Fruit fly (Drosophila melanogaster) whole organism, embryonic: ENCODE measurements around the gene CG17801.

Experiments used
- CG11560 ChIP-seq: fragments of 200-800 bp; sonication (Bioruptor generic); IDR thresholded peaks from 3 replicates; pipeline ENCODE4 v1.3.6; 2022; ENCODE audit warnings: missing biosample characterization, missing genetic modification characterization
- CG11723 ChIP-seq: fragments of 200-800 bp; sonication (Bioruptor generic); optimal IDR thresholded peaks from 2 replicates; lab custom pipeline; 2017; ENCODE audit warnings: missing biosample characterization, mild to moderate bottlenecking, missing genetic modification characterization
- CG15011 ChIP-seq: fragments of 200-800 bp; sonication (Bioruptor generic); optimal IDR thresholded peaks from 3 replicates; lab custom pipeline; 2018; ENCODE audit warnings: missing biosample characterization, mild to moderate bottlenecking, missing genetic modification characterization
- CG17568 ChIP-seq: fragments of 200-800 bp; sonication (Bioruptor generic); optimal IDR thresholded peaks from 2 replicates; lab custom pipeline; 2018; ENCODE audit warnings: missing biosample characterization, mild to moderate bottlenecking, missing genetic modification characterization, moderate library complexity
- CG17829 ChIP-seq: fragments of 200-800 bp; optimal IDR thresholded peaks from 2 replicates; lab custom pipeline; 2019; ENCODE audit warnings: missing biosample characterization, mild to moderate bottlenecking, missing genetic modification characterization, moderate library complexity
- CG2120 ChIP-seq: fragments of 200-800 bp; sonication (Bioruptor generic); optimal IDR thresholded peaks from 3 replicates; lab custom pipeline; 2016; ENCODE audit warnings: missing biosample characterization, missing genetic modification characterization
- CG2202 ChIP-seq: fragments of 200-800 bp; sonication (Bioruptor generic); optimal IDR thresholded peaks from 2 replicates; lab custom pipeline; 2018; ENCODE audit warnings: missing biosample characterization, mild to moderate bottlenecking, missing genetic modification characterization
- CG30403 ChIP-seq: fragments of 200-800 bp; sonication (Bioruptor generic); optimal IDR thresholded peaks from 3 replicates; lab custom pipeline; 2016; ENCODE audit warnings: missing biosample characterization, missing genetic modification characterization
- CG31388 ChIP-seq: fragments of 200-800 bp; sonication (Bioruptor generic); optimal IDR thresholded peaks from 2 replicates; lab custom pipeline; 2016; ENCODE audit warnings: missing biosample characterization, missing genetic modification characterization
- CG3163 ChIP-seq: fragments of 200-800 bp; sonication (Bioruptor generic); optimal IDR thresholded peaks from 3 replicates; lab custom pipeline; 2016; ENCODE audit warnings: missing biosample characterization, missing genetic modification characterization
- CG43689 ChIP-seq: fragments of 200-800 bp; sonication (Bioruptor generic); IDR thresholded peaks from 2 replicates; pipeline ENCODE4 v1.3.6; 2022; ENCODE audit warnings: missing biosample characterization, missing genetic modification characterization
- CG4730 ChIP-seq: fragments of 200-800 bp; sonication (Bioruptor generic); IDR thresholded peaks from 2 replicates; pipeline ENCODE4 v1.3.6; 2022; ENCODE audit warnings: missing biosample characterization, missing genetic modification characterization
- CG5180 ChIP-seq: fragments of 200-800 bp; sonication (Bioruptor generic); optimal IDR thresholded peaks from 3 replicates; lab custom pipeline; 2017; ENCODE audit warnings: missing biosample characterization, missing genetic modification characterization, mild to moderate bottlenecking, moderate library complexity, missing genetic modification reagents
- CG6854 ChIP-seq: fragments of 200-800 bp; sonication (Bioruptor generic); optimal IDR thresholded peaks from 3 replicates; lab custom pipeline; 2017; ENCODE audit warnings: missing biosample characterization, mild to moderate bottlenecking, missing genetic modification characterization
- CG7556 ChIP-seq: fragments of 200-800 bp; sonication (Bioruptor generic); optimal IDR thresholded peaks from 2 replicates; lab custom pipeline; 2017; ENCODE audit warnings: missing biosample characterization, mild to moderate bottlenecking, missing genetic modification characterization
- CG7786 ChIP-seq: fragments of 200-800 bp; sonication (Bioruptor generic); optimal IDR thresholded peaks from 2 replicates; lab custom pipeline; 2016; ENCODE audit warnings: missing biosample characterization, missing genetic modification characterization
- CG8478 ChIP-seq: fragments of >200 bp; optimal IDR thresholded peaks from 2 replicates; lab custom pipeline; 2018
- CG8924 ChIP-seq: fragments of 200-800 bp; optimal IDR thresholded peaks from 3 replicates; lab custom pipeline; 2019; ENCODE audit warnings: missing biosample characterization, mild to moderate bottlenecking, missing genetic modification characterization, moderate library complexity
- CG9215 ChIP-seq: fragments of 200-800 bp; sonication (Bioruptor generic); IDR thresholded peaks from 2 replicates; pipeline ENCODE4 v1.3.6; 2022; ENCODE audit warnings: missing biosample characterization, missing genetic modification characterization
- CG9609 ChIP-seq: fragments of 200-800 bp; sonication (Bioruptor generic); optimal IDR thresholded peaks from 3 replicates; lab custom pipeline; 2016; ENCODE audit warnings: missing biosample characterization, missing genetic modification characterization
- CG9876 ChIP-seq: fragments of 200-800 bp; sonication (Bioruptor generic); optimal IDR thresholded peaks from 2 replicates; lab custom pipeline; 2016; ENCODE audit warnings: missing biosample characterization, missing genetic modification characterization
- CHES-1-like ChIP-seq: fragments of 200-800 bp; sonication (Bioruptor generic); optimal IDR thresholded peaks from 2 replicates; lab custom pipeline; 2016; ENCODE audit warnings: missing biosample characterization, missing genetic modification characterization
- D19B ChIP-seq: fragments of 200-800 bp; sonication (Bioruptor generic); optimal IDR thresholded peaks from 2 replicates; lab custom pipeline; 2017; ENCODE audit warnings: missing biosample characterization, mild to moderate bottlenecking, missing genetic modification characterization
- Dbx ChIP-seq: fragments of 200-800 bp; sonication (Bioruptor generic); IDR thresholded peaks from 3 replicates; pipeline ENCODE4 v1.3.6; 2022; ENCODE audit warnings: missing biosample characterization, missing genetic modification characterization
- E2f1 ChIP-seq: fragments of 200-800 bp; sonication (Bioruptor generic); IDR thresholded peaks from 2 replicates; pipeline ENCODE4 v1.3.6; 2022; ENCODE audit warnings: missing biosample characterization, missing genetic modification characterization
- E2f2 ChIP-seq: fragments of 200-800 bp; sonication (Bioruptor generic); IDR thresholded peaks from 2 replicates; pipeline ENCODE4 v1.3.6; 2022; ENCODE audit warnings: missing biosample characterization, missing genetic modification characterization
- Hmr ChIP-seq: fragments of 200-800 bp; sonication (Bioruptor generic); optimal IDR thresholded peaks from 3 replicates; lab custom pipeline; 2017; ENCODE audit warnings: mild to moderate bottlenecking, missing biosample characterization, missing genetic modification reagents, missing genetic modification characterization
- Hr3 ChIP-seq: fragments of 200-800 bp; sonication (Bioruptor generic); optimal IDR thresholded peaks from 3 replicates; lab custom pipeline; 2016; ENCODE audit warnings: missing biosample characterization, missing genetic modification characterization
- Hr51 ChIP-seq, 2 experiments: fragments of 200-800 bp; sonication (Bioruptor generic); optimal IDR thresholded peaks; 2 replicates in 1 of 2; 3 replicates in 1 of 2; lab custom pipeline; 2016 to 2018; ENCODE audit warnings: missing biosample characterization in 2 of 2, missing genetic modification characterization in 2 of 2, mild to moderate bottlenecking in 1 of 2, moderate library complexity in 1 of 2
- Hr78 ChIP-seq, 2 experiments: fragments of 200-800 bp in 1 of 2; fragments of >200 bp in 1 of 2; sonication (Bioruptor generic) in 1 of 2; optimal IDR thresholded peaks; 2 replicates each; lab custom pipeline; 2017 to 2019; ENCODE audit warnings: missing biosample characterization in 2 of 2, missing genetic modification characterization in 2 of 2, mild to moderate bottlenecking in 1 of 2, moderate library complexity in 1 of 2
- MBD-R2 ChIP-seq: fragments of 200-800 bp; sonication (Bioruptor generic); IDR thresholded peaks from 2 replicates; pipeline ENCODE4 v1.3.6; 2022; ENCODE audit warnings: missing biosample characterization, missing genetic modification characterization
- MESR4 ChIP-seq: fragments of 200-800 bp; sonication (Bioruptor generic); optimal IDR thresholded peaks from 2 replicates; lab custom pipeline; 2018; ENCODE audit warnings: missing biosample characterization, mild to moderate bottlenecking, missing genetic modification characterization, moderate library complexity
- Med ChIP-seq: fragments of 200-800 bp; sonication (Bioruptor generic); peaks from one replicate; lab custom pipeline; 2016; ENCODE audit warnings: missing biosample characterization, missing genetic modification characterization, mild to moderate bottlenecking, inconsistent platforms, moderate library complexity
- Nf-YC ChIP-seq: fragments of 200-800 bp; optimal IDR thresholded peaks from 3 replicates; lab custom pipeline; 2019; ENCODE audit warnings: missing biosample characterization, mild to moderate bottlenecking, missing genetic modification characterization, moderate library complexity
- Optix ChIP-seq: fragments of 200-800 bp; sonication (Bioruptor generic); IDR thresholded peaks from 3 replicates; pipeline ENCODE4 v1.3.6; 2022; ENCODE audit warnings: missing biosample characterization, missing genetic modification characterization
- Scr ChIP-seq: fragments of 200-800 bp; sonication (Bioruptor generic); IDR thresholded peaks from 2 replicates; pipeline ENCODE4 v1.3.6; 2022; ENCODE audit warnings: missing biosample characterization, missing genetic modification characterization; ENCODE audit not compliant: partially characterized antibody
- Six4 ChIP-seq: fragments of 200-800 bp; sonication (Bioruptor generic); optimal IDR thresholded peaks from 2 replicates; lab custom pipeline; 2016; ENCODE audit warnings: missing biosample characterization, missing genetic modification characterization
- Usf ChIP-seq: fragments of 200-800 bp; sonication (Bioruptor generic); optimal IDR thresholded peaks from 2 replicates; lab custom pipeline; 2017; ENCODE audit warnings: missing genotype, missing biosample characterization, missing genetic modification characterization
- Xrp1 ChIP-seq: fragments of 200-800 bp; sonication (Bioruptor generic); IDR thresholded peaks from 2 replicates; pipeline ENCODE4 v1.3.6; 2022; ENCODE audit warnings: missing biosample characterization, missing genetic modification characterization
- al ChIP-seq: fragments of 200-800 bp; sonication (Bioruptor generic); IDR thresholded peaks from 2 replicates; pipeline ENCODE4 v1.3.6; 2022; ENCODE audit warnings: missing biosample characterization, missing genetic modification characterization
- az2 ChIP-seq: fragments of 200-800 bp; sonication (Bioruptor generic); optimal IDR thresholded peaks from 3 replicates; lab custom pipeline; 2016; ENCODE audit warnings: missing biosample characterization, missing genetic modification characterization
- bcd ChIP-seq: fragments of 200-800 bp; sonication (Bioruptor generic); optimal IDR thresholded peaks from 2 replicates; lab custom pipeline; 2017; ENCODE audit warnings: missing biosample characterization, mild to moderate bottlenecking, missing genetic modification characterization
- ftz-f1 ChIP-seq: fragments of 200-800 bp; sonication (Bioruptor generic); optimal IDR thresholded peaks from 2 replicates; lab custom pipeline; 2016; ENCODE audit warnings: missing biosample characterization, missing genetic modification characterization
- hbn ChIP-seq: fragments of 200-800 bp; sonication (Bioruptor generic); IDR thresholded peaks from 2 replicates; pipeline ENCODE4 v1.3.6; 2022; ENCODE audit warnings: missing biosample characterization, missing genetic modification characterization; ENCODE audit not compliant: partially characterized antibody
- ind ChIP-seq: fragments of 200-800 bp; sonication (Bioruptor generic); optimal IDR thresholded peaks from 3 replicates; lab custom pipeline; 2016; ENCODE audit warnings: missing biosample characterization, missing genetic modification characterization
- mam ChIP-seq: fragments of 200-800 bp; sonication (Bioruptor generic); optimal IDR thresholded peaks from 3 replicates; lab custom pipeline; 2016; ENCODE audit warnings: missing biosample characterization, missing genetic modification characterization
- mirr ChIP-seq: fragments of 200-800 bp; sonication (Bioruptor generic); optimal IDR thresholded peaks from 3 replicates; lab custom pipeline; 2018; ENCODE audit warnings: missing biosample characterization, mild to moderate bottlenecking, missing genetic modification characterization
- pfk ChIP-seq: fragments of 200-800 bp; sonication (Bioruptor generic); optimal IDR thresholded peaks from 2 replicates; lab custom pipeline; 2018; ENCODE audit warnings: missing biosample characterization, mild to moderate bottlenecking, missing genetic modification characterization, moderate library complexity
- toy ChIP-seq: fragments of 200-800 bp; sonication (Bioruptor generic); IDR thresholded peaks from 2 replicates; pipeline ENCODE4 v1.3.6; 2022; ENCODE audit warnings: missing biosample characterization, missing genetic modification characterization
- usp ChIP-seq: fragments of >200 bp; optimal IDR thresholded peaks from 2 replicates; lab custom pipeline; 2017; ENCODE audit warnings: missing biosample characterization, missing genetic modification characterization
- zen ChIP-seq: fragments of 200-800 bp; sonication (Bioruptor generic); optimal IDR thresholded peaks from 3 replicates; lab custom pipeline; 2018; ENCODE audit warnings: missing biosample characterization, mild to moderate bottlenecking, missing genetic modification characterization, moderate library complexity

Gene CG17801

dm6 chr3R:17781371-17781770 lies 25.5 kb downstream of the CG17801 start (continued):
- peak; percentile 87 for TF ChIP-seq Nf-YC (tag; lab: Kevin White, UChicago)
- TF ChIP-seq Hmr (GFP tag; lab: Kevin White, UChicago) = peak; percentile 81
- TF ChIP-seq E2f2 (GFP tag; lab: Robert Waterston, UW) = peak; percentile 49
- peak; percentile 65 for TF ChIP-seq MBD-R2 (GFP tag; lab: Robert Waterston, UW)
- TF ChIP-seq CHES-1-like (GFP tag; lab: Kevin White, UChicago) = peak; percentile 63
- 0 out of 3 replicates have a peak, but pooled peaks have one; percentile 43 for TF ChIP-seq Optix (GFP tag; lab: Robert Waterston, UW)
- TF ChIP-seq CG2120 (GFP tag; lab: Kevin White, UChicago) = peak; percentile 86
- TF ChIP-seq mirr = peak; percentile 83
- TF ChIP-seq toy = peak; percentile 48; the same call in 1 of the 2 replicates
- TF ChIP-seq CG43689 = peak; percentile 65
- peak; percentile 66 for TF ChIP-seq Hr3
- TF ChIP-seq CG17829 (tag; lab: Kevin White, UChicago) = peak; percentile 85
- peak; percentile 31 for TF ChIP-seq D19B (GFP tag; lab: Kevin White, UChicago)
- peak; percentile 86 for TF ChIP-seq CG4730
- TF ChIP-seq CG9876 (GFP tag; lab: Kevin White, UChicago) = peak; percentile 17
- TF ChIP-seq Dbx (GFP tag; lab: Robert Waterston, UW) = peak; percentile 88
- peak; percentile 70 for TF ChIP-seq az2 (GFP tag; lab: Kevin White, UChicago)
- peak; percentile 86 for TF ChIP-seq E2f1 (GFP tag; lab: Robert Waterston, UW)
- TF ChIP-seq bcd (GFP tag; lab: Kevin White, UChicago) = peak; percentile 61
- TF ChIP-seq ind = peak; percentile 84
- TF ChIP-seq CG3163 = no peak
- peak; percentile 43 for TF ChIP-seq CG15011 (GFP tag; lab: Kevin White, UChicago)
- TF ChIP-seq CG7556 = peak; percentile 77
- no peak for TF ChIP-seq ftz-f1 (GFP tag; lab: Kevin White, UChicago)
- peak; percentile 64 for TF ChIP-seq CG11560 (tag; lab: Robert Waterston, UW)
- no peak for TF ChIP-seq zen (tag; lab: Kevin White, UChicago)
- TF ChIP-seq CG17568 (GFP tag; lab: Kevin White, UChicago) = no peak
- TF ChIP-seq Usf (GFP tag; lab: Kevin White, UChicago) = peak; percentile 2
- TF ChIP-seq Hr78 (GFP tag; optimal IDR thresholded peaks at IDR 0.05; lab: Kevin White, UChicago) = peak in 1 of 2 experiments; percentile 22
- peak; percentile 54 for TF ChIP-seq CG11723 (GFP tag; lab: Kevin White, UChicago)
- TF ChIP-seq CG7786 (GFP tag; lab: Kevin White, UChicago) = peak; percentile 74
- TF ChIP-seq CG6854 = peak; percentile 36
- peak; percentile 57 for TF ChIP-seq CG5180 (GFP tag; lab: Kevin White, UChicago)
- no peak for TF ChIP-seq Scr (GFP tag; lab: Robert Waterston, UW)
- no peak for TF ChIP-seq pfk (GFP tag; lab: Kevin White, UChicago)
- TF ChIP-seq mam (GFP tag; lab: Kevin White, UChicago) = peak; percentile 82
- peak; percentile 82 for TF ChIP-seq CG9215
- TF ChIP-seq MESR4 (GFP tag; lab: Kevin White, UChicago) = no peak
- no peak for TF ChIP-seq hbn (GFP tag; lab: Robert Waterston, UW)
- no peak for TF ChIP-seq usp (GFP tag; lab: Kevin White, UChicago)
- peak; percentile 98 for TF ChIP-seq Med
- TF ChIP-seq Six4 (GFP tag; lab: Kevin White, UChicago) = peak; percentile 46
- TF ChIP-seq al = peak; percentile 92
- no peak for TF ChIP-seq CG8478 (lab: Kevin White, UChicago)
- peak; percentile 83 for TF ChIP-seq CG30403 (GFP tag; lab: Kevin White, UChicago)
- TF ChIP-seq CG2202 (tag; lab: Kevin White, UChicago) = no peak
- peak; percentile 19 to 84 for TF ChIP-seq Hr51 (GFP tag; optimal IDR thresholded peaks at IDR 0.05; lab: Kevin White, UChicago)
- no peak for TF ChIP-seq CG31388 (GFP tag; lab: Kevin White, UChicago)
- peak; percentile 83 for TF ChIP-seq Xrp1
- TF ChIP-seq CG8924 = peak; percentile 78
- TF ChIP-seq CG9609 (GFP tag; lab: Kevin White, UChicago) = peak; percentile 68
